Worm (Caenorhabditis elegans) whole organism, L4/young adult: Measurements from ENCODE around the gene ptr-16.

Source experiments
- W03F9.2 ChIP-seq: fragments of 150-350 bp; optimal IDR thresholded peaks from 2 replicates; lab custom pipeline; 2014; ENCODE audit warnings: missing biosample characterization, missing genetic modification characterization
- dao-5 ChIP-seq: sonication (generic microtip); optimal IDR thresholded peaks from 2 replicates; lab custom pipeline; 2016; ENCODE audit warnings: missing genotype, missing genetic modification characterization, moderate library complexity, missing compliant biosample characterization
- him-1 ChIP-seq: sonication (generic microtip); optimal IDR thresholded peaks from 2 replicates; lab custom pipeline; 2016; ENCODE audit warnings: missing genotype, missing genetic modification reagents, missing genetic modification characterization, missing compliant biosample characterization

DNA sequence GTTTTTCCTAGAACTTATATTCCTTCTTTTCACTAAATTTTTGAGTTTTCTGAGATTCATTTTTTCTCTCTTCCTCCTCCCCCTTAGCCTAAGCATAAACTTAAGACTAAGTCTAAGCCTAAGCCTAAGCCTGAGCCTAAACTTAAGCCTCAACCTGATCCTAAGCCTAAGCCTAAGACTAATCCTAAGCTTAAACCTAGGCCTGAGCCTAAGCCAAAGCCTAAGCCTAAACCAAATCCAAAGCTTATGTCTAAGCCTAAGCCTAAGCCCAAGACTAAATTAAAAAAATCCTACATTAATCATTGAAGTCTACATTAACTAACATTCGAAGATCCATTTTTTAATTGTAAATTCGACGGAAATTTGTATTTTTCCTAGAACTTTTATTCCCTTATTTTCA lies 24.7 kb upstream of the ptr-16 start:
- TF ChIP-seq him-1, result no peak
- TF ChIP-seq dao-5 (tag; lab: Kevin White, UChicago), result no peak
- TF ChIP-seq W03F9.2, result no peak
